Worm (Caenorhabditis elegans) whole organism, young adult: ENCODE measurements around the gene T02C5.1.

ENCODE experiments used
- ama-1 ChIP-seq, 3 experiments: fragments of 150-350 bp in 1 of 3; sonication (generic microtip) in 2 of 3; optimal IDR thresholded peaks; 2 replicates each; lab custom pipeline; 2014 to 2018; ENCODE audit warnings: missing biosample characterization in 2 of 3, missing genetic modification characterization in 2 of 3, missing genetic modification reagents in 2 of 3
- aptf-3 ChIP-seq: fragments of 200-800 bp; sonication (Bioruptor generic); IDR thresholded peaks from 2 replicates; pipeline ENCODE4 v1.3.6; 2022; ENCODE audit warnings: missing genetic modification characterization, missing compliant biosample characterization
- ceh-40 ChIP-seq: fragments of 200-800 bp; sonication (Bioruptor generic); IDR thresholded peaks from 2 replicates; pipeline ENCODE4 v1.3.6; 2022; ENCODE audit warnings: missing genetic modification characterization, missing compliant biosample characterization
- ceh-58 ChIP-seq: fragments of 200-800 bp; sonication (Bioruptor generic); IDR thresholded peaks from 2 replicates; pipeline ENCODE4 v1.3.6; 2022; ENCODE audit warnings: missing genetic modification characterization, missing compliant biosample characterization
- mcd-1 ChIP-seq: fragments of 200-800 bp; sonication (Bioruptor generic); IDR thresholded peaks from 2 replicates; pipeline ENCODE4 v1.3.6; 2022; ENCODE audit warnings: missing genetic modification reagents, missing genetic modification characterization, missing compliant biosample characterization
- snpc-4 ChIP-seq, 5 experiments: fragments of 150-350 bp in 1 of 5; sonication (generic microtip) in 4 of 5; optimal IDR thresholded peaks; 2 replicates each; lab custom pipeline; 2014 to 2018; ENCODE audit warnings: missing genetic modification characterization in 5 of 5, missing biosample characterization in 3 of 5, antibody characterized with exemption in 2 of 5, mild to moderate bottlenecking in 2 of 5, missing compliant biosample characterization in 2 of 5, missing genotype in 2 of 5, moderate library complexity in 2 of 5, missing genetic modification reagents in 1 of 5
- unc-62 ChIP-seq: fragments of 150-350 bp; optimal IDR thresholded peaks from 2 replicates; lab custom pipeline; 2014; ENCODE audit warnings: missing biosample characterization, missing genetic modification reagents, missing genetic modification characterization
- ztf-26 ChIP-seq: sonication (generic microtip); optimal IDR thresholded peaks from 2 replicates; lab custom pipeline; 2017; ENCODE audit warnings: missing genetic modification characterization, missing compliant biosample characterization

DNA sequence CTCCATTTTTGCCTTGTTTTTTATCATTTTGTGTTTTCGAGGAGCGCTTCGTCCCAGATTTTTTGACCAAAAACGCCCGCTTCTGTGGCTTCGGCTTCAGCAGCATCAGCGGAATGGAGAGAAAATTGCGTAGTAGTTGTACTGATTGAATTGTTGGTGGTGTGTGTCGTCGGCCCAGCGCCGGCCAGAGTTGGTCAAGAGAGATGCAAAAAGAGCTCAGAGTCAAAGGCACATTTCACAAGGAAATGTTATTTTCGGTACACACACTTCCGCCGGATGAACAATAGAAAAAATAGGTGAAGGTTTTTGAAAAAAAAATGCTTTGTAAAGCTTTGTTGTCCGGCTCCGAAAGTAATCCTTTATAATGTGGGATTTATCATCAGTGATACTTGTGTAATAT lies 33.0 kb downstream of the T02C5.1 start:
- TF ChIP-seq unc-62 (GFP tag; lab: Kevin White, UChicago) (no peak), ztf-26 (tag; lab: Kevin White, UChicago) (no peak), ama-1 (optimal IDR thresholded peaks at IDR 0.05; lab: Kevin White, UChicago) (no peak), ama-1 (GFP tag; optimal IDR thresholded peaks at IDR 0.05; lab: Kevin White, UChicago) (no peak), aptf-3 (no peak), snpc-4 (GFP tag; optimal IDR thresholded peaks at IDR 0.05; lab: Kevin White, UChicago) (no peak), snpc-4 (tag; optimal IDR thresholded peaks at IDR 0.05; lab: Kevin White, UChicago) (no peak), ceh-58 (GFP tag; lab: Robert Waterston, UW) (no peak), ceh-40 (GFP tag; lab: Robert Waterston, UW) (no peak), mcd-1 (GFP tag; lab: Robert Waterston, UW) (no peak)
